Worm (Caenorhabditis elegans) whole organism, young adult: ENCODE results near the gene F37A8.5.

ENCODE experiments used
- B0336.3 ChIP-seq: fragments of 200-800 bp; sonication (Bioruptor generic); IDR thresholded peaks from 2 replicates; pipeline ENCODE4 v1.3.6; 2022; ENCODE audit warnings: missing genetic modification characterization, missing compliant biosample characterization
- C17E4.6 ChIP-seq: fragments of 200-800 bp; sonication (Bioruptor generic); IDR thresholded peaks from 2 replicates; pipeline ENCODE4 v1.3.6; 2022; ENCODE audit warnings: missing genetic modification reagents, missing genetic modification characterization, missing compliant biosample characterization
- D2030.7 ChIP-seq: fragments of 200-800 bp; sonication (Bioruptor generic); IDR thresholded peaks from 2 replicates; pipeline ENCODE4 v1.3.6; 2022; ENCODE audit warnings: missing genetic modification reagents, missing genetic modification characterization, missing compliant biosample characterization
- F49E8.2 ChIP-seq: sonication (generic microtip); optimal IDR thresholded peaks from 3 replicates; lab custom pipeline; 2017; ENCODE audit warnings: missing genetic modification characterization, mild to moderate bottlenecking, missing compliant biosample characterization, antibody characterized with exemption, moderate library complexity; ENCODE audit not compliant: insufficient read depth
- F52B5.7 ChIP-seq: sonication (generic microtip); optimal IDR thresholded peaks from 2 replicates; lab custom pipeline; 2016; ENCODE audit warnings: mild to moderate bottlenecking, missing genetic modification characterization, missing compliant biosample characterization
- F55B11.4 ChIP-seq: sonication (generic microtip); optimal IDR thresholded peaks from 2 replicates; lab custom pipeline; 2016; ENCODE audit warnings: missing compliant biosample characterization, missing genetic modification characterization, borderline replicate concordance; ENCODE audit not compliant: insufficient read depth
- F57C9.4 ChIP-seq: sonication (generic microtip); optimal IDR thresholded peaks from 2 replicates; lab custom pipeline; 2017; ENCODE audit warnings: mild to moderate bottlenecking, missing genetic modification characterization, missing compliant biosample characterization
- K12H6.12 ChIP-seq: fragments of 200-800 bp; sonication (Bioruptor generic); optimal IDR thresholded peaks from 2 replicates; lab custom pipeline; 2018; ENCODE audit warnings: mild to moderate bottlenecking, missing genetic modification characterization, missing compliant biosample characterization
- Y56A3A.18 ChIP-seq: fragments of 200-800 bp; sonication (Bioruptor generic); IDR thresholded peaks from 2 replicates; pipeline ENCODE4 v1.3.6; 2022; ENCODE audit warnings: missing genetic modification reagents, missing genetic modification characterization, missing compliant biosample characterization
- Y79H2A.3 ChIP-seq: fragments of 200-800 bp; sonication (Bioruptor generic); conservative IDR thresholded peaks from 2 replicates; pipeline ENCODE4 v1.3.6; 2022; ENCODE audit warnings: missing genetic modification reagents, missing genetic modification characterization, missing compliant biosample characterization
- Y95B8A.8 ChIP-seq: fragments of 200-800 bp; sonication (Bioruptor generic); IDR thresholded peaks from 2 replicates; pipeline ENCODE4 v1.3.6; 2022; ENCODE audit warnings: missing genetic modification reagents, missing genetic modification characterization, missing compliant biosample characterization
- ZK185.1 ChIP-seq: sonication (generic microtip); optimal IDR thresholded peaks from 2 replicates; lab custom pipeline; 2016; ENCODE audit warnings: mild to moderate bottlenecking, missing genetic modification characterization, missing compliant biosample characterization; ENCODE audit not compliant: poor library complexity, severe bottlenecking
- ama-1 ChIP-seq, 3 experiments: fragments of 150-350 bp in 1 of 3; sonication (generic microtip) in 2 of 3; optimal IDR thresholded peaks; 2 replicates each; lab custom pipeline; 2014 to 2018; ENCODE audit warnings: missing biosample characterization in 2 of 3, missing genetic modification characterization in 2 of 3, missing genetic modification reagents in 2 of 3
- athp-1 ChIP-seq: sonication (generic microtip); optimal IDR thresholded peaks from 2 replicates; lab custom pipeline; 2017; ENCODE audit warnings: mild to moderate bottlenecking, missing genetic modification characterization, missing compliant biosample characterization
- attf-5 ChIP-seq: fragments of 200-800 bp; sonication (Bioruptor generic); optimal IDR thresholded peaks from 2 replicates; lab custom pipeline; 2018; ENCODE audit warnings: mild to moderate bottlenecking, missing genetic modification characterization, missing compliant biosample characterization
- cebp-1 ChIP-seq, 2 experiments: fragments of 200-800 bp in 1 of 2; sonication (Bioruptor generic) in 1 of 2; sonication (generic microtip) in 1 of 2; IDR thresholded peaks in 1 of 2; optimal IDR thresholded peaks in 1 of 2; 2 replicates each; pipeline versions ENCODE4 v1.3.6 to Lab custom; 2017 to 2022; ENCODE audit warnings: missing compliant biosample characterization in 2 of 2, missing genetic modification characterization in 2 of 2, mild to moderate bottlenecking in 1 of 2, missing genetic modification reagents in 1 of 2, moderate library complexity in 1 of 2
- cebp-2 ChIP-seq: fragments of 200-800 bp; sonication (Bioruptor generic); IDR thresholded peaks from 2 replicates; pipeline ENCODE4 v1.3.6; 2022; ENCODE audit warnings: missing genetic modification characterization, missing compliant biosample characterization
- ceh-27 ChIP-seq: fragments of 200-800 bp; sonication (Bioruptor generic); optimal IDR thresholded peaks from 2 replicates; lab custom pipeline; 2018; ENCODE audit warnings: mild to moderate bottlenecking, missing genetic modification characterization, moderate library complexity, missing compliant biosample characterization
- ceh-40 ChIP-seq: fragments of 200-800 bp; sonication (Bioruptor generic); IDR thresholded peaks from 2 replicates; pipeline ENCODE4 v1.3.6; 2022; ENCODE audit warnings: missing genetic modification characterization, missing compliant biosample characterization
- ceh-58 ChIP-seq: fragments of 200-800 bp; sonication (Bioruptor generic); IDR thresholded peaks from 2 replicates; pipeline ENCODE4 v1.3.6; 2022; ENCODE audit warnings: missing genetic modification characterization, missing compliant biosample characterization
- ceh-91 ChIP-seq: fragments of 200-800 bp; sonication (Bioruptor generic); IDR thresholded peaks from 2 replicates; pipeline ENCODE4 v1.3.6; 2022; ENCODE audit warnings: missing genetic modification reagents, missing genetic modification characterization, missing compliant biosample characterization
- gei-17 ChIP-seq: fragments of 200-800 bp; sonication (Bioruptor generic); optimal IDR thresholded peaks from 2 replicates; lab custom pipeline; 2018; ENCODE audit warnings: mild to moderate bottlenecking, missing genetic modification characterization, missing compliant biosample characterization
- hlh-26 ChIP-seq: fragments of 200-800 bp; sonication (Bioruptor generic); conservative IDR thresholded peaks from 2 replicates; pipeline ENCODE4 v1.3.6; 2022; ENCODE audit warnings: missing genetic modification reagents, missing genetic modification characterization, missing compliant biosample characterization
- hmg-20 ChIP-seq: fragments of 200-800 bp; sonication (Bioruptor generic); IDR thresholded peaks from 2 replicates; pipeline ENCODE4 v1.3.6; 2022; ENCODE audit warnings: missing genetic modification reagents, missing genetic modification characterization, missing compliant biosample characterization
- let-607 ChIP-seq, 2 experiments: fragments of 200-800 bp in 1 of 2; sonication (Bioruptor generic) in 1 of 2; sonication (generic microtip) in 1 of 2; optimal IDR thresholded peaks; 2 replicates each; lab custom pipeline; 2016 to 2018; ENCODE audit warnings: mild to moderate bottlenecking in 2 of 2, missing compliant biosample characterization in 2 of 2, missing genetic modification characterization in 2 of 2, moderate library complexity in 2 of 2, missing genotype in 1 of 2
- madf-6 ChIP-seq: fragments of 200-800 bp; sonication (Bioruptor generic); IDR thresholded peaks from 2 replicates; pipeline ENCODE4 v1.3.6; 2022; ENCODE audit warnings: missing genetic modification reagents, missing genetic modification characterization, missing compliant biosample characterization
- mel-28 ChIP-seq: sonication (generic microtip); optimal IDR thresholded peaks from 2 replicates; lab custom pipeline; 2016; ENCODE audit warnings: borderline replicate concordance, mild to moderate bottlenecking, missing genetic modification characterization, missing compliant biosample characterization
- mes-4 ChIP-seq: sonication (generic microtip); optimal IDR thresholded peaks from 2 replicates; lab custom pipeline; 2016; ENCODE audit warnings: missing genotype, missing genetic modification characterization, missing compliant biosample characterization
- nhr-120 ChIP-seq: fragments of 200-800 bp; sonication (Bioruptor generic); IDR thresholded peaks from 2 replicates; pipeline ENCODE4 v1.3.6; 2022; ENCODE audit warnings: missing genetic modification characterization, missing compliant biosample characterization
- nhr-179 ChIP-seq: sonication (generic microtip); optimal IDR thresholded peaks from 2 replicates; lab custom pipeline; 2016; ENCODE audit warnings: mild to moderate bottlenecking, missing genetic modification characterization, missing compliant biosample characterization
- nhr-80 ChIP-seq: sonication (generic microtip); optimal IDR thresholded peaks from 2 replicates; lab custom pipeline; 2016; ENCODE audit warnings: missing genetic modification characterization, missing compliant biosample characterization
- pbrm-1 ChIP-seq: fragments of 200-800 bp; sonication (Bioruptor generic); IDR thresholded peaks from 2 replicates; pipeline ENCODE4 v1.3.6; 2022; ENCODE audit warnings: missing genetic modification reagents, missing genetic modification characterization, missing compliant biosample characterization
- repo-1 ChIP-seq: sonication (generic microtip); optimal IDR thresholded peaks from 2 replicates; lab custom pipeline; 2017; ENCODE audit warnings: mild to moderate bottlenecking, missing genetic modification characterization, missing compliant biosample characterization
- snpc-3.4 ChIP-seq: sonication (generic microtip); optimal IDR thresholded peaks from 2 replicates; lab custom pipeline; 2017; ENCODE audit warnings: missing genetic modification characterization, mild to moderate bottlenecking, missing compliant biosample characterization, antibody characterized with exemption, moderate library complexity, missing genotype, missing genetic modification reagents
- snpc-4 ChIP-seq, 5 experiments: fragments of 150-350 bp in 1 of 5; sonication (generic microtip) in 4 of 5; optimal IDR thresholded peaks; 2 replicates each; lab custom pipeline; 2014 to 2018; ENCODE audit warnings: missing genetic modification characterization in 5 of 5, missing biosample characterization in 3 of 5, antibody characterized with exemption in 2 of 5, mild to moderate bottlenecking in 2 of 5, missing compliant biosample characterization in 2 of 5, missing genotype in 2 of 5, moderate library complexity in 2 of 5, missing genetic modification reagents in 1 of 5
- somi-1 ChIP-seq: fragments of 200-800 bp; sonication (Bioruptor generic); optimal IDR thresholded peaks from 2 replicates; lab custom pipeline; 2018; ENCODE audit warnings: mild to moderate bottlenecking, missing genetic modification characterization, missing compliant biosample characterization
- unc-130 ChIP-seq: sonication (generic microtip); optimal IDR thresholded peaks from 2 replicates; lab custom pipeline; 2016; ENCODE audit warnings: missing genetic modification reagents, missing genetic modification characterization, missing compliant biosample characterization
- xnd-1 ChIP-seq: sonication (generic microtip); optimal IDR thresholded peaks from 2 replicates; lab custom pipeline; 2016; ENCODE audit warnings: missing genotype, missing genetic modification reagents, missing genetic modification characterization, missing compliant biosample characterization
- zfh-2 ChIP-seq: fragments of 200-800 bp; sonication (Bioruptor generic); conservative IDR thresholded peaks from 2 replicates; pipeline ENCODE4 v1.3.6; 2022; ENCODE audit warnings: missing genetic modification reagents, missing genetic modification characterization, missing compliant biosample characterization
- ztf-18 ChIP-seq: sonication (generic microtip); optimal IDR thresholded peaks from 2 replicates; lab custom pipeline; 2016; ENCODE audit warnings: missing genotype, mild to moderate bottlenecking, missing genetic modification characterization, missing compliant biosample characterization
- ztf-22 ChIP-seq: fragments of 200-800 bp; sonication (Bioruptor generic); optimal IDR thresholded peaks from 2 replicates; lab custom pipeline; 2018; ENCODE audit warnings: mild to moderate bottlenecking, missing genetic modification characterization, moderate library complexity, missing compliant biosample characterization
- ztf-26 ChIP-seq: sonication (generic microtip); optimal IDR thresholded peaks from 2 replicates; lab custom pipeline; 2017; ENCODE audit warnings: missing genetic modification characterization, missing compliant biosample characterization
- ztf-6 ChIP-seq: fragments of 200-800 bp; sonication (Bioruptor generic); IDR thresholded peaks from 2 replicates; pipeline ENCODE4 v1.3.6; 2022; ENCODE audit warnings: missing genetic modification reagents, missing genetic modification characterization, missing compliant biosample characterization

Gene F37A8.5

ce11 chrIII:3935808-3936207, 20.6 kb upstream of the F37A8.5 start, which contains the start of gene npl-10:
npl-10 (minus strand) TSS chrIII:3935908.
- TF ChIP-seq nhr-80 (no peak), F57C9.4 (no peak), ZK185.1 (tag; lab: Kevin White, UChicago) (no peak), F49E8.2 (no peak), cebp-2 (GFP tag; lab: Robert Waterston, UW) (no peak), hlh-26 (GFP tag; lab: Robert Waterston, UW) (no peak), F55B11.4 (tag; lab: Kevin White, UChicago) (no peak), ama-1 (optimal IDR thresholded peaks at IDR 0.05; lab: Kevin White, UChicago) (no peak), ama-1 (GFP tag; optimal IDR thresholded peaks at IDR 0.05; lab: Kevin White, UChicago) (no peak), ceh-40 (GFP tag; lab: Robert Waterston, UW) (no peak), ceh-91 (GFP tag; lab: Robert Waterston, UW) (no peak), mel-28 (tag; lab: Kevin White, UChicago) (no peak), F52B5.7 (tag; lab: Kevin White, UChicago) (no peak), Y56A3A.18 (GFP tag; lab: Robert Waterston, UW) (no peak), athp-1 (tag; lab: Kevin White, UChicago) (no peak), nhr-179 (tag; lab: Kevin White, UChicago) (no peak)
- TF ChIP-seq, all 124 proteins: peak for 0

ce11 chrIII:3952058-3952457, 4.4 kb upstream of the F37A8.5 start:
- TF ChIP-seq nhr-80: peak; percentile 52
- no peak for TF ChIP-seq Y95B8A.8 (GFP tag; lab: Robert Waterston, UW)

ce11 chrIII:3953235-3953634, 3.2 kb upstream of the F37A8.5 start:
- TF ChIP-seq ztf-18 (tag; lab: Kevin White, UChicago) (no peak), nhr-80 (peak; percentile 61), repo-1 (no peak), cebp-1 (GFP tag; IDR thresholded peaks at IDR 0.05; lab: Robert Waterston, UW) (peak; percentile 57; the same call in 1 of the 2 replicates), cebp-1 (tag; optimal IDR thresholded peaks at IDR 0.05; lab: Kevin White, UChicago) (peak; percentile 81), gei-17 (no peak), snpc-3.4 (no peak), zfh-2 (GFP tag; lab: Robert Waterston, UW) (no peak), let-607 (tag; optimal IDR thresholded peaks at IDR 0.05; lab: Kevin White, UChicago) (no peak), Y79H2A.3 (GFP tag; lab: Robert Waterston, UW) (0 out of 2 replicates have a peak, but pooled peaks have one; percentile 42), ceh-58 (GFP tag; lab: Robert Waterston, UW) (no peak), ztf-6 (GFP tag; lab: Robert Waterston, UW) (no peak), K12H6.12 (tag; lab: Kevin White, UChicago) (peak; percentile 25), ztf-26 (peak; percentile 29), attf-5 (GFP tag; lab: Kevin White, UChicago) (peak; percentile 79), madf-6 (GFP tag; lab: Robert Waterston, UW) (no peak), F52B5.7 (tag; lab: Kevin White, UChicago) (no peak), C17E4.6 (no peak), mes-4 (tag; lab: Kevin White, UChicago) (no peak), Y95B8A.8 (GFP tag; lab: Robert Waterston, UW) (peak; percentile 69; the same call in 1 of the 2 replicates), nhr-120 (GFP tag; lab: Robert Waterston, UW) (no peak), somi-1 (GFP tag; lab: Kevin White, UChicago) (peak; percentile 71), D2030.7 (GFP tag; lab: Robert Waterston, UW) (no peak), xnd-1 (tag; lab: Kevin White, UChicago) (no peak), ceh-27 (peak; percentile 38), hmg-20 (GFP tag; lab: Robert Waterston, UW) (no peak), snpc-4 (GFP tag; optimal IDR thresholded peaks at IDR 0.05; lab: Kevin White, UChicago) (no peak), snpc-4 (tag; optimal IDR thresholded peaks at IDR 0.05; lab: Kevin White, UChicago) (peak in 1 of 4 experiments; percentile 20), pbrm-1 (GFP tag; lab: Robert Waterston, UW) (peak; percentile 35; the same call in 1 of the 2 replicates), unc-130 (no peak), ztf-22 (GFP tag; lab: Kevin White, UChicago) (no peak), B0336.3 (no peak)
